Worm (Caenorhabditis elegans) whole organism, late embryonic: ENCODE measurements around the gene fbxa-218.

ENCODE experiments used
- ceh-30 ChIP-seq: fragments of 150-350 bp; optimal IDR thresholded peaks from 2 replicates; lab custom pipeline; 2014; ENCODE audit warnings: missing biosample characterization, missing genetic modification characterization
- elt-2 ChIP-seq: sonication (generic microtip); optimal IDR thresholded peaks from 2 replicates; lab custom pipeline; 2016; ENCODE audit warnings: missing genetic modification reagents, missing genetic modification characterization, missing compliant biosample characterization
- npax-4 ChIP-seq: sonication (generic microtip); optimal IDR thresholded peaks from 2 replicates; lab custom pipeline; 2016; ENCODE audit warnings: missing genetic modification characterization, missing compliant biosample characterization
- syd-9 ChIP-seq: sonication (generic microtip); optimal IDR thresholded peaks from 2 replicates; lab custom pipeline; 2016; ENCODE audit warnings: mild to moderate bottlenecking, missing genetic modification characterization, moderate library complexity, missing compliant biosample characterization
- unc-55 ChIP-seq: sonication (generic microtip); optimal IDR thresholded peaks from 2 replicates; lab custom pipeline; 2017; ENCODE audit warnings: missing biosample characterization, missing genetic modification reagents, missing genetic modification characterization

ce11 chrIII:12426558-12426957 is 9.8 kb upstream of the fbxa-218 start, which contains the start of gene pie-1:
- TF ChIP-seq elt-2 (tag; lab: Kevin White, UChicago): no peak
- TF ChIP-seq syd-9: no peak
- no peak for TF ChIP-seq unc-55 (GFP tag; lab: Kevin White, UChicago)
- TF ChIP-seq ceh-30: no peak
- no peak for TF ChIP-seq npax-4 (tag; lab: Kevin White, UChicago)
